Worm (Caenorhabditis elegans) whole organism, young adult: ENCODE measurements around the gene C10C5.5.

Experiments used
- B0019.2 ChIP-seq: fragments of 200-800 bp; sonication (Bioruptor generic); conservative IDR thresholded peaks from 2 replicates; pipeline ENCODE4 v1.3.6; 2022; ENCODE audit warnings: missing genetic modification reagents, missing genetic modification characterization, missing compliant biosample characterization
- B0035.1 ChIP-seq: sonication (generic microtip); optimal IDR thresholded peaks from 2 replicates; lab custom pipeline; 2016; ENCODE audit warnings: missing genetic modification characterization, mild to moderate bottlenecking, missing compliant biosample characterization, missing genotype, missing genetic modification reagents
- D2030.7 ChIP-seq: fragments of 200-800 bp; sonication (Bioruptor generic); IDR thresholded peaks from 2 replicates; pipeline ENCODE4 v1.3.6; 2022; ENCODE audit warnings: missing genetic modification reagents, missing genetic modification characterization, missing compliant biosample characterization
- F10E7.11 ChIP-seq: sonication (generic microtip); optimal IDR thresholded peaks from 2 replicates; lab custom pipeline; 2017; ENCODE audit warnings: mild to moderate bottlenecking, missing genetic modification characterization, moderate library complexity, missing compliant biosample characterization
- F23B12.7 ChIP-seq: sonication (generic microtip); optimal IDR thresholded peaks from 2 replicates; lab custom pipeline; 2017; ENCODE audit warnings: missing genetic modification characterization, mild to moderate bottlenecking, missing compliant biosample characterization, antibody characterized with exemption, moderate library complexity; ENCODE audit not compliant: insufficient read depth
- F33H1.4 ChIP-seq: fragments of 200-800 bp; sonication (Bioruptor generic); IDR thresholded peaks from 2 replicates; pipeline ENCODE4 v1.3.6; 2022; ENCODE audit warnings: missing genetic modification reagents, missing genetic modification characterization, missing compliant biosample characterization
- F37B4.10 ChIP-seq: fragments of 200-800 bp; sonication (Bioruptor generic); IDR thresholded peaks from 2 replicates; pipeline ENCODE4 v1.3.6; 2022; ENCODE audit warnings: missing genetic modification characterization, missing compliant biosample characterization
- Y53G8AR.9 ChIP-seq: fragments of 200-800 bp; sonication (Bioruptor generic); conservative IDR thresholded peaks from 2 replicates; pipeline ENCODE4 v1.3.6; 2022; ENCODE audit warnings: missing genetic modification reagents, missing genetic modification characterization, missing compliant biosample characterization
- Y56A3A.18 ChIP-seq: fragments of 200-800 bp; sonication (Bioruptor generic); IDR thresholded peaks from 2 replicates; pipeline ENCODE4 v1.3.6; 2022; ENCODE audit warnings: missing genetic modification reagents, missing genetic modification characterization, missing compliant biosample characterization
- Y67H2A.10 ChIP-seq: fragments of 200-800 bp; sonication (Bioruptor generic); conservative IDR thresholded peaks from 2 replicates; pipeline ENCODE4 v1.3.6; 2022; ENCODE audit warnings: missing genetic modification reagents, missing genetic modification characterization, missing compliant biosample characterization
- ama-1 ChIP-seq, 3 experiments: fragments of 150-350 bp in 1 of 3; sonication (generic microtip) in 2 of 3; optimal IDR thresholded peaks; 2 replicates each; lab custom pipeline; 2014 to 2018; ENCODE audit warnings: missing biosample characterization in 2 of 3, missing genetic modification characterization in 2 of 3, missing genetic modification reagents in 2 of 3
- attf-5 ChIP-seq: fragments of 200-800 bp; sonication (Bioruptor generic); optimal IDR thresholded peaks from 2 replicates; lab custom pipeline; 2018; ENCODE audit warnings: mild to moderate bottlenecking, missing genetic modification characterization, missing compliant biosample characterization
- ceh-27 ChIP-seq: fragments of 200-800 bp; sonication (Bioruptor generic); optimal IDR thresholded peaks from 2 replicates; lab custom pipeline; 2018; ENCODE audit warnings: mild to moderate bottlenecking, missing genetic modification characterization, moderate library complexity, missing compliant biosample characterization
- ceh-40 ChIP-seq: fragments of 200-800 bp; sonication (Bioruptor generic); IDR thresholded peaks from 2 replicates; pipeline ENCODE4 v1.3.6; 2022; ENCODE audit warnings: missing genetic modification characterization, missing compliant biosample characterization
- ceh-79 ChIP-seq: sonication (generic microtip); optimal IDR thresholded peaks from 2 replicates; lab custom pipeline; 2017; ENCODE audit warnings: mild to moderate bottlenecking, missing genetic modification characterization, missing compliant biosample characterization
- die-1 ChIP-seq: sonication (generic microtip); optimal IDR thresholded peaks from 2 replicates; lab custom pipeline; 2016; ENCODE audit warnings: missing genotype, mild to moderate bottlenecking, missing genetic modification characterization, missing compliant biosample characterization
- dox-1 ChIP-seq: fragments of 200-800 bp; sonication (Bioruptor generic); IDR thresholded peaks from 2 replicates; pipeline ENCODE4 v1.3.6; 2022; ENCODE audit warnings: missing genetic modification reagents, missing genetic modification characterization, missing compliant biosample characterization
- dpl-1 ChIP-seq: fragments of 150-350 bp; optimal IDR thresholded peaks from 2 replicates; lab custom pipeline; 2014; ENCODE audit warnings: missing biosample characterization, missing genetic modification reagents, missing genetic modification characterization
- egrh-3 ChIP-seq: fragments of 200-800 bp; sonication (Bioruptor generic); IDR thresholded peaks from 2 replicates; pipeline ENCODE4 v1.3.6; 2022; ENCODE audit warnings: missing genetic modification reagents, missing genetic modification characterization, missing compliant biosample characterization
- ekl-4 ChIP-seq: fragments of 200-800 bp; sonication (Bioruptor generic); IDR thresholded peaks from 2 replicates; pipeline ENCODE4 v1.3.6; 2022; ENCODE audit warnings: missing genetic modification reagents, missing genetic modification characterization, missing compliant biosample characterization
- hmg-1.2 ChIP-seq: fragments of 200-800 bp; sonication (Bioruptor generic); IDR thresholded peaks from 2 replicates; pipeline ENCODE4 v1.3.6; 2022; ENCODE audit warnings: missing genetic modification reagents, missing genetic modification characterization, missing compliant biosample characterization
- hrde-1 ChIP-seq: sonication (generic microtip); optimal IDR thresholded peaks from 2 replicates; lab custom pipeline; 2016; ENCODE audit warnings: missing genetic modification characterization, mild to moderate bottlenecking, missing compliant biosample characterization, moderate library complexity, missing genotype, missing genetic modification reagents, borderline replicate concordance
- lag-1 ChIP-seq: fragments of 200-800 bp; sonication (Bioruptor generic); IDR thresholded peaks from 2 replicates; pipeline ENCODE4 v1.3.6; 2022; ENCODE audit warnings: missing genetic modification reagents, missing genetic modification characterization, missing compliant biosample characterization
- lin-35 ChIP-seq, 3 experiments: fragments of 150-350 bp in 2 of 3; sonication (generic microtip) in 1 of 3; optimal IDR thresholded peaks; 2 replicates each; lab custom pipeline; 2014 to 2018; ENCODE audit warnings: missing biosample characterization in 3 of 3, missing genetic modification characterization in 3 of 3, missing genetic modification reagents in 3 of 3
- lsy-27 ChIP-seq: sonication (generic microtip); optimal IDR thresholded peaks from 2 replicates; lab custom pipeline; 2017; ENCODE audit warnings: missing genetic modification characterization, mild to moderate bottlenecking, missing compliant biosample characterization, antibody characterized with exemption, missing genotype, borderline replicate concordance; ENCODE audit not compliant: insufficient read depth
- madf-6 ChIP-seq: fragments of 200-800 bp; sonication (Bioruptor generic); IDR thresholded peaks from 2 replicates; pipeline ENCODE4 v1.3.6; 2022; ENCODE audit warnings: missing genetic modification reagents, missing genetic modification characterization, missing compliant biosample characterization
- mxl-1 ChIP-seq: sonication (generic microtip); optimal IDR thresholded peaks from 2 replicates; lab custom pipeline; 2016; ENCODE audit warnings: missing genetic modification characterization, missing compliant biosample characterization
- nhr-27 ChIP-seq: fragments of 200-800 bp; sonication (Bioruptor generic); optimal IDR thresholded peaks from 2 replicates; lab custom pipeline; 2018; ENCODE audit warnings: mild to moderate bottlenecking, missing genetic modification characterization, moderate library complexity, missing compliant biosample characterization
- rpc-1 ChIP-seq, 2 experiments: fragments of 150-350 bp in 1 of 2; sonication (generic microtip) in 1 of 2; optimal IDR thresholded peaks; 2 replicates each; lab custom pipeline; 2014 to 2018; ENCODE audit warnings: missing biosample characterization in 1 of 2, missing genetic modification characterization in 1 of 2, missing genetic modification reagents in 1 of 2, missing genotype in 1 of 2
- sea-2 ChIP-seq: fragments of 200-800 bp; sonication (Bioruptor generic); IDR thresholded peaks from 2 replicates; pipeline ENCODE4 v1.3.6; 2022; ENCODE audit warnings: missing genetic modification characterization, missing compliant biosample characterization
- snpc-1.1 ChIP-seq: sonication (generic microtip); optimal IDR thresholded peaks from 2 replicates; lab custom pipeline; 2017; ENCODE audit warnings: missing genetic modification characterization, mild to moderate bottlenecking, missing compliant biosample characterization, antibody characterized with exemption, moderate library complexity, missing genotype, missing genetic modification reagents; ENCODE audit not compliant: insufficient read depth
- snpc-3.4 ChIP-seq: sonication (generic microtip); optimal IDR thresholded peaks from 2 replicates; lab custom pipeline; 2017; ENCODE audit warnings: missing genetic modification characterization, mild to moderate bottlenecking, missing compliant biosample characterization, antibody characterized with exemption, moderate library complexity, missing genotype, missing genetic modification reagents
- tbx-9 ChIP-seq: sonication (generic microtip); optimal IDR thresholded peaks from 2 replicates; lab custom pipeline; 2016; ENCODE audit warnings: borderline replicate concordance, missing genetic modification characterization, inconsistent platforms, missing compliant biosample characterization
- tlf-1 ChIP-seq: fragments of 200-800 bp; sonication (Bioruptor generic); optimal IDR thresholded peaks from 2 replicates; lab custom pipeline; 2018; ENCODE audit warnings: mild to moderate bottlenecking, missing genetic modification characterization, missing compliant biosample characterization
- unc-130 ChIP-seq: sonication (generic microtip); optimal IDR thresholded peaks from 2 replicates; lab custom pipeline; 2016; ENCODE audit warnings: missing genetic modification reagents, missing genetic modification characterization, missing compliant biosample characterization
- xnd-1 ChIP-seq: sonication (generic microtip); optimal IDR thresholded peaks from 2 replicates; lab custom pipeline; 2016; ENCODE audit warnings: missing genotype, missing genetic modification reagents, missing genetic modification characterization, missing compliant biosample characterization
- zim-3 ChIP-seq: sonication (generic microtip); optimal IDR thresholded peaks from 2 replicates; lab custom pipeline; 2017; ENCODE audit warnings: mild to moderate bottlenecking, missing genetic modification characterization, moderate library complexity, missing compliant biosample characterization
- ztf-22 ChIP-seq: fragments of 200-800 bp; sonication (Bioruptor generic); optimal IDR thresholded peaks from 2 replicates; lab custom pipeline; 2018; ENCODE audit warnings: mild to moderate bottlenecking, missing genetic modification characterization, moderate library complexity, missing compliant biosample characterization
- ztf-25 ChIP-seq: fragments of 200-800 bp; sonication (Bioruptor generic); IDR thresholded peaks from 2 replicates; pipeline ENCODE4 v1.3.6; 2022; ENCODE audit warnings: missing genetic modification reagents, missing genetic modification characterization, missing compliant biosample characterization
- ztf-28 ChIP-seq: fragments of 200-800 bp; sonication (Bioruptor generic); IDR thresholded peaks from 2 replicates; pipeline ENCODE4 v1.3.6; 2022; ENCODE audit warnings: missing genetic modification reagents, missing genetic modification characterization, missing compliant biosample characterization

Gene C10C5.5

DNA sequence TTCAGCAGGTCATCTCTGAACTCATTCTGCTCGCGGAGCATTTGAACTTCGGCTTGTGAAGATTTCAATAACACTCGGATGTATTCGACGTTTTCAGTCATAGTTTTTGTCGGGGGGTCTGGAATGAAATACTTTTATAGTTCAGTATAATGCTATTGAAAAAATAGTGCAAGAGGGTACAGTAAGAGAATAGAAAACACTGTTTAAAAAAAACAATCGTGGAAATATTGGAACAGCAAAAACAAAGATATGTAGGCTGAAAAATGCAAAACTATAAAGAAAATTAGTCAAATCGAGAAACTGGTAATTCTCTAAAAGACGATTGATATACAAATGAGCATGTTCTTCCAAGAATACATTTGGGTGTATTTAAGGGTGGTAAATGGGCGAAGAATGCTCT is 26.8 kb downstream of the C10C5.5 start, which contains the start of gene F56D5.5:
TSS of gene F56D5.5 (minus strand) at position 101 of the 400 bp plus-strand sequence.
- TF ChIP-seq ama-1 (optimal IDR thresholded peaks at IDR 0.05; lab: Kevin White, UChicago) = no peak
- TF ChIP-seq ama-1 (GFP tag; optimal IDR thresholded peaks at IDR 0.05; lab: Kevin White, UChicago) = no peak
- TF ChIP-seq, all 124 proteins: peak for 0

DNA sequence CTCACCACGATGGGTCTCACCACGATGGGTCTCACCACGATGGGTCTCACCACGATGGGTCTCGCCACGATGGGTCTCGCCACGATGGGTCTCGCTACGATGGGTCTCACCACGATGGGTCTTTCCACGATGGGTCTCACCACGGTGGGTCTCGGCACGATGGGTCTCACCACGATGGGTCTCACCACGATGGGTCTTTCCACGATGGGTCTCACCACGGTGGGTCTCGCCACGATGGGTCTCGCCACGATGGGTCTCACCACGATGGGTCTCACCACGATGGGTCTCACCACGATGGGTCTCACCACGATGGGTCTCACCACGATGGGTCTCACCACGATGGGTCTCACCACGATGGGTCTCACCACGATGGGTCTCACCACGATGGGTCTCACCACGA is 29.5 kb downstream of the C10C5.5 start:
- TF ChIP-seq egrh-3 (GFP tag; lab: Robert Waterston, UW) (peak; percentile 58; the same call in 1 of the 2 replicates), F33H1.4 (GFP tag; lab: Robert Waterston, UW) (peak; percentile 64)

DNA sequence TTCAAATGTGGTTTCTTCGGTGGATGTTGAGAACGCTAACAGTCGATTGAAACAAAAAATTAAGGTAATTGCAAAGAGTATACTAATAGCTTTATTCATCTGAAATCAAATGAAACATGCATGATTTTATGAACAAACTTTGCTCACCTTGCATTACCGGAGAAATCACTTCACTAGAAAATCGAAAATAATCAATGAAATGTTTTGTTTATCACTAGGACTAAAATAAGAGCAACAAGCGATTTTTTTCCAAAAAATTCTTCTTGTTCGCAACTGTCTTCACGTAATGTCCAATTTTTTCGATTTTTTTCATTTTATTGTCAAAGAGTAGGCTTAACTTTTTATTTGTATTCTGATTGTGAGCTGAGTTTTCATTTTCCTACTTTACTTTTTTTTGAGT is 41.2 kb downstream of the C10C5.5 start, which contains the start of gene F56D5.9:
TSS of gene F56D5.9 (minus strand) at position 101 of the 400 bp plus-strand sequence.
- TF ChIP-seq xnd-1 = no peak
- TF ChIP-seq ztf-22 = no peak
- no peak for TF ChIP-seq ama-1 (optimal IDR thresholded peaks at IDR 0.05; lab: Kevin White, UChicago)
- TF ChIP-seq ama-1 (GFP tag; optimal IDR thresholded peaks at IDR 0.05; lab: Kevin White, UChicago) = no peak
- TF ChIP-seq ceh-79 (tag; lab: Kevin White, UChicago) = no peak
- TF ChIP-seq snpc-1.1 (tag; lab: Kevin White, UChicago) = no peak
- TF ChIP-seq ceh-27 (GFP tag; lab: Kevin White, UChicago) = no peak
- no peak for TF ChIP-seq ceh-40 (GFP tag; lab: Robert Waterston, UW)
- TF ChIP-seq Y67H2A.10 = no peak
- no peak for TF ChIP-seq ztf-25
- TF ChIP-seq hrde-1 = no peak
- TF ChIP-seq lin-35 (GFP tag; optimal IDR thresholded peaks at IDR 0.05; lab: Kevin White, UChicago) = no peak
- TF ChIP-seq unc-130 (GFP tag; lab: Kevin White, UChicago) = no peak

DNA sequence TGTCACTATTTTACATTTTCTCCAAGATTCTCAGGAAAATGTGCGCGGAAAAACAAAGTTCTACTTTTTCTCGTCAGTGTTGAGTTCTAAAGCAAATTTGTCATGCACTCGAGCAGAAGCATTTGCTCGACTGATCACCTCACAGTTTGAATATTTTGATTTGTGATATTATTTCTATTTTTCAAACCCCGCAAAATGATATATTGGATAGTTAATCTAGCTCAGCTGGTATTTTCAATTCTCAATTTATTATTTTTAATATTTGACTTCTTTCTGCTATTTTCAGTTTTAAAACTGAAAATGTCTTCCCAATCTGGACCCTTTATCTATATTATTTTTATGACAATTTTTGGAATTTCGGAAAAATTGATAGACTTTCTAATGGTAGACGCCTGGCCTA is 41.9 kb downstream of the C10C5.5 start, which contains the start of gene srxa-2:
TSS of gene srxa-2 (plus strand) at position 301 of the 400 bp plus-strand sequence.
- TF ChIP-seq attf-5 (GFP tag; lab: Kevin White, UChicago) (no peak), zim-3 (no peak), madf-6 (no peak), Y53G8AR.9 (GFP tag; lab: Robert Waterston, UW) (no peak), tbx-9 (tag; lab: Kevin White, UChicago) (no peak), ztf-28 (GFP tag; lab: Robert Waterston, UW) (no peak), lsy-27 (no peak), hmg-1.2 (GFP tag; lab: Robert Waterston, UW) (no peak), mxl-1 (tag; lab: Kevin White, UChicago) (no peak), F10E7.11 (tag; lab: Kevin White, UChicago) (no peak), nhr-27 (tag; lab: Kevin White, UChicago) (no peak), B0019.2 (no peak), F37B4.10 (GFP tag; lab: Robert Waterston, UW) (no peak), die-1 (no peak), dpl-1 (GFP tag; lab: Kevin White, UChicago) (no peak)

DNA sequence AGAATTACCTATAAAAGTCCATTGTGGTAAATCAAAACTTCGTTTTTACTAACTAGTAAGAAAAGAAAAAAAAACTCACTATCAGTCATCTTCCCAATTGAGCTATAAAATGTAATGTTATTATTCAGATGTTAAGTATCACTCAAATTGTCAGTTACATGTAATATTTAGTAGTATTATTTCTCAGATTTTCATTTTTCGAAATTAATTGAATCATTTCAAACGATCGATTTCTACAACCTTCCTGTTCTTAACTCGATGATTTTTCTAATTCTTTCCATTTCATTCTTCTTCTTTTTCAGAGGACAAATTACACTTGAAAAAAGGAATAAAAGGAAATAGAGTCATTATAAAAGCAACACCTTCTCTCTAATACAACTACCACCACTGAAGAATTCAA is 46.7 kb downstream of the C10C5.5 start, which contains the start of gene F59B8.1:
TSS of gene F59B8.1 (plus strand) at position 301 of the 400 bp plus-strand sequence.
- TF ChIP-seq tbx-9 (tag; lab: Kevin White, UChicago) (no peak), B0035.1 (tag; lab: Kevin White, UChicago) (no peak), dox-1 (no peak), tlf-1 (GFP tag; lab: Kevin White, UChicago) (no peak), snpc-3.4 (tag; lab: Kevin White, UChicago) (no peak), rpc-1 (optimal IDR thresholded peaks at IDR 0.05; lab: Kevin White, UChicago) (no peak), rpc-1 (tag; optimal IDR thresholded peaks at IDR 0.05; lab: Kevin White, UChicago) (no peak), Y56A3A.18 (GFP tag; lab: Robert Waterston, UW) (no peak), die-1 (no peak), D2030.7 (no peak), sea-2 (GFP tag; lab: Robert Waterston, UW) (no peak), F23B12.7 (no peak), lag-1 (no peak), ekl-4 (GFP tag; lab: Robert Waterston, UW) (no peak)
